Fruit fly (Drosophila melanogaster) whole organism, embryonic: ENCODE results near the gene Pp2C1.

Experiments used
- Ada2b ChIP-seq: fragments of 200-800 bp; sonication (Bioruptor generic); IDR thresholded peaks from 2 replicates; pipeline ENCODE4 v1.3.6; 2022; ENCODE audit warnings: missing biosample characterization, missing genetic modification characterization
- BEAF-32 ChIP-seq: fragments of 200-800 bp; sonication (Bioruptor generic); optimal IDR thresholded peaks from 3 replicates; lab custom pipeline; 2017; ENCODE audit warnings: missing biosample characterization, missing genetic modification characterization, mild to moderate bottlenecking, moderate library complexity, missing genetic modification reagents
- CG12155 ChIP-seq: fragments of 200-800 bp; sonication (Bioruptor generic); optimal IDR thresholded peaks from 3 replicates; lab custom pipeline; 2016; ENCODE audit warnings: missing biosample characterization, missing genetic modification characterization
- CG12391 ChIP-seq: fragments of 200-800 bp; sonication (Bioruptor generic); optimal IDR thresholded peaks from 3 replicates; lab custom pipeline; 2018; ENCODE audit warnings: missing biosample characterization, mild to moderate bottlenecking, missing genetic modification characterization, moderate library complexity
- CG13424 ChIP-seq: fragments of 200-800 bp; sonication (Bioruptor generic); optimal IDR thresholded peaks from 2 replicates; lab custom pipeline; 2019; ENCODE audit warnings: missing biosample characterization, mild to moderate bottlenecking, missing genetic modification characterization, moderate library complexity
- CG15514 ChIP-seq: fragments of 200-800 bp; sonication (Bioruptor generic); optimal IDR thresholded peaks from 3 replicates; lab custom pipeline; 2017; ENCODE audit warnings: missing biosample characterization, missing genetic modification characterization, mild to moderate bottlenecking, moderate library complexity, missing genetic modification reagents
- CG16813 ChIP-seq: fragments of 200-800 bp; sonication (Bioruptor generic); IDR thresholded peaks from 3 replicates; pipeline ENCODE4 v1.3.6; 2022; ENCODE audit warnings: missing biosample characterization, missing genetic modification characterization; ENCODE audit not compliant: partially characterized antibody
- CG17385 ChIP-seq: fragments of 200-800 bp; sonication (Bioruptor generic); optimal IDR thresholded peaks from 3 replicates; lab custom pipeline; 2018; ENCODE audit warnings: missing biosample characterization, mild to moderate bottlenecking, missing genetic modification characterization
- CG17802 ChIP-seq: fragments of 200-800 bp; sonication (Bioruptor generic); optimal IDR thresholded peaks from 2 replicates; lab custom pipeline; 2018; ENCODE audit warnings: missing biosample characterization, mild to moderate bottlenecking, missing genetic modification characterization, moderate library complexity
- CG18619 ChIP-seq: fragments of 200-800 bp; sonication (Bioruptor generic); optimal IDR thresholded peaks from 3 replicates; lab custom pipeline; 2017; ENCODE audit warnings: missing biosample characterization, mild to moderate bottlenecking, missing genetic modification characterization
- CG18764 ChIP-seq: fragments of 200-800 bp; sonication (Bioruptor generic); optimal IDR thresholded peaks from 3 replicates; lab custom pipeline; 2016; ENCODE audit warnings: missing biosample characterization, missing genetic modification characterization
- CG2129 ChIP-seq: fragments of 200-800 bp; sonication (Bioruptor generic); IDR thresholded peaks from 2 replicates; pipeline ENCODE4 v1.3.6; 2022; ENCODE audit warnings: missing biosample characterization, missing genetic modification characterization; ENCODE audit not compliant: partially characterized antibody
- CG42726 ChIP-seq: fragments of 200-800 bp; sonication (Bioruptor generic); IDR thresholded peaks from 2 replicates; pipeline ENCODE4 v1.3.6; 2022; ENCODE audit warnings: missing biosample characterization, missing genetic modification characterization; ENCODE audit not compliant: partially characterized antibody
- CG43689 ChIP-seq: fragments of 200-800 bp; sonication (Bioruptor generic); IDR thresholded peaks from 2 replicates; pipeline ENCODE4 v1.3.6; 2022; ENCODE audit warnings: missing biosample characterization, missing genetic modification characterization
- CG4707 ChIP-seq: fragments of 200-800 bp; sonication (Bioruptor generic); optimal IDR thresholded peaks from 2 replicates; lab custom pipeline; 2018; ENCODE audit warnings: missing biosample characterization, mild to moderate bottlenecking, missing genetic modification characterization, moderate library complexity
- CG5245 ChIP-seq: fragments of 200-800 bp; sonication (Bioruptor generic); optimal IDR thresholded peaks from 3 replicates; lab custom pipeline; 2016; ENCODE audit warnings: missing biosample characterization, missing genetic modification characterization
- CG7357 ChIP-seq: fragments of 200-800 bp; sonication (Bioruptor generic); IDR thresholded peaks from 3 replicates; pipeline ENCODE4 v1.3.6; 2022; ENCODE audit warnings: missing biosample characterization, missing genetic modification characterization
- CG8359 ChIP-seq: fragments of 200-800 bp; sonication (Bioruptor generic); optimal IDR thresholded peaks from 2 replicates; lab custom pipeline; 2017; ENCODE audit warnings: missing biosample characterization, mild to moderate bottlenecking, missing genetic modification characterization, borderline replicate concordance
- D ChIP-seq, 2 experiments: fragments of 200-800 bp in 1 of 2; fragments of >200 bp in 1 of 2; sonication (Bioruptor generic) in 1 of 2; optimal IDR thresholded peaks; 2 replicates in 1 of 2; 3 replicates in 1 of 2; lab custom pipeline; 2017; ENCODE audit warnings: mild to moderate bottlenecking in 1 of 2, missing biosample characterization in 1 of 2, missing genetic modification characterization in 1 of 2, missing genetic modification reagents in 1 of 2
- D19A ChIP-seq: fragments of 200-800 bp; optimal IDR thresholded peaks from 3 replicates; lab custom pipeline; 2019; ENCODE audit warnings: missing biosample characterization, mild to moderate bottlenecking, missing genetic modification characterization, moderate library complexity
- Doc3 ChIP-seq: fragments of 200-800 bp; sonication (Bioruptor generic); IDR thresholded peaks from 3 replicates; pipeline ENCODE4 v1.3.6; 2022; ENCODE audit warnings: missing biosample characterization, missing genetic modification characterization; ENCODE audit not compliant: partially characterized antibody
- Dref ChIP-seq: fragments of 200-800 bp; sonication (Bioruptor generic); IDR thresholded peaks from 2 replicates; pipeline ENCODE4 v1.3.6; 2022; ENCODE audit warnings: missing biosample characterization, missing genetic modification characterization
- E2f2 ChIP-seq: fragments of 200-800 bp; sonication (Bioruptor generic); IDR thresholded peaks from 2 replicates; pipeline ENCODE4 v1.3.6; 2022; ENCODE audit warnings: missing biosample characterization, missing genetic modification characterization
- Ets65A ChIP-seq: fragments of 200-800 bp; sonication (Bioruptor generic); peaks from one replicate; lab custom pipeline; 2016; ENCODE audit warnings: missing biosample characterization, missing genetic modification characterization
- H2.0 ChIP-seq: fragments of 200-800 bp; sonication (Bioruptor generic); IDR thresholded peaks from 2 replicates; pipeline ENCODE4 v1.3.6; 2022; ENCODE audit warnings: missing biosample characterization, missing genetic modification characterization
- Stat92E ChIP-seq, 3 experiments: fragments of >200 bp in 2 of 3; fragments of 200-800 bp in 1 of 3; sonication (Bioruptor generic) in 1 of 3; optimal IDR thresholded peaks; 2 replicates each; lab custom pipeline; 2017 to 2019; ENCODE audit warnings: missing biosample characterization in 3 of 3, missing genetic modification characterization in 3 of 3, mild to moderate bottlenecking in 1 of 3, moderate library complexity in 1 of 3
- Vsx1 ChIP-seq: fragments of 200-800 bp; sonication (Bioruptor generic); optimal IDR thresholded peaks from 2 replicates; lab custom pipeline; 2017; ENCODE audit warnings: missing biosample characterization, mild to moderate bottlenecking, missing genetic modification characterization, missing genetic modification reagents
- dpn ChIP-seq, 2 experiments: fragments of 200-800 bp; sonication (Bioruptor generic); optimal IDR thresholded peaks; 3 replicates each; lab custom pipeline; 2016; ENCODE audit warnings: missing biosample characterization in 2 of 2, missing genetic modification characterization in 2 of 2
- dysf ChIP-seq: fragments of 200-800 bp; sonication (Bioruptor generic); IDR thresholded peaks from 3 replicates; pipeline ENCODE4 v1.3.6; 2022; ENCODE audit warnings: missing biosample characterization, missing genetic modification characterization
- hkb ChIP-seq, 2 experiments: fragments of 200-800 bp in 1 of 2; fragments of >200 bp in 1 of 2; sonication (Bioruptor generic) in 1 of 2; IDR thresholded peaks in 1 of 2; optimal IDR thresholded peaks in 1 of 2; 2 replicates each; pipeline versions ENCODE4 v1.3.6 to Lab custom; 2017 to 2022; ENCODE audit warnings: missing biosample characterization in 1 of 2, missing genetic modification characterization in 1 of 2
- inv ChIP-seq: fragments of 200-800 bp; sonication (Bioruptor generic); IDR thresholded peaks from 2 replicates; pipeline ENCODE4 v1.3.6; 2022; ENCODE audit warnings: missing biosample characterization, missing genetic modification characterization; ENCODE audit not compliant: partially characterized antibody
- kah ChIP-seq: fragments of 200-800 bp; sonication (Bioruptor generic); optimal IDR thresholded peaks from 2 replicates; lab custom pipeline; 2018; ENCODE audit warnings: missing biosample characterization, mild to moderate bottlenecking, missing genetic modification characterization
- lilli ChIP-seq: fragments of 200-800 bp; sonication (Bioruptor generic); optimal IDR thresholded peaks from 3 replicates; lab custom pipeline; 2016; ENCODE audit warnings: missing biosample characterization, missing genetic modification characterization
- lmd ChIP-seq: fragments of 200-800 bp; sonication (Bioruptor generic); IDR thresholded peaks from 2 replicates; pipeline ENCODE4 v1.3.6; 2022; ENCODE audit warnings: missing biosample characterization, missing genetic modification characterization
- mld ChIP-seq: fragments of 200-800 bp; sonication (Bioruptor generic); IDR thresholded peaks from 3 replicates; pipeline ENCODE4 v1.3.6; 2022; ENCODE audit warnings: missing biosample characterization, missing genetic modification characterization; ENCODE audit not compliant: partially characterized antibody
- nerfin-1 ChIP-seq: fragments of 200-800 bp; sonication (Bioruptor generic); optimal IDR thresholded peaks from 3 replicates; lab custom pipeline; 2019; ENCODE audit warnings: missing biosample characterization, mild to moderate bottlenecking, missing genetic modification characterization, moderate library complexity
- nmo ChIP-seq: fragments of 200-800 bp; sonication (Bioruptor generic); optimal IDR thresholded peaks from 2 replicates; lab custom pipeline; 2018; ENCODE audit warnings: missing biosample characterization, mild to moderate bottlenecking, missing genetic modification characterization, moderate library complexity
- prd ChIP-seq, 3 experiments: fragments of >200 bp in 2 of 3; fragments of 200-800 bp in 1 of 3; sonication (Bioruptor generic) in 1 of 3; optimal IDR thresholded peaks in 2 of 3; IDR thresholded peaks in 1 of 3; 2 replicates in 2 of 3; 3 replicates in 1 of 3; pipeline versions ENCODE4 v1.3.6 to Lab custom; 2017 to 2022; ENCODE audit warnings: missing biosample characterization in 1 of 3, missing genetic modification characterization in 1 of 3
- sc ChIP-seq, 3 experiments: fragments of >200 bp in 2 of 3; fragments of 200-800 bp in 1 of 3; sonication (Bioruptor generic) in 1 of 3; optimal IDR thresholded peaks; 2 replicates in 2 of 3; 3 replicates in 1 of 3; lab custom pipeline; 2017; ENCODE audit warnings: mild to moderate bottlenecking in 1 of 3, missing biosample characterization in 1 of 3, missing genetic modification characterization in 1 of 3, missing genetic modification reagents in 1 of 3
- sens-2 ChIP-seq: fragments of 200-800 bp; sonication (Bioruptor generic); IDR thresholded peaks from 2 replicates; pipeline ENCODE4 v1.3.6; 2022; ENCODE audit warnings: missing biosample characterization, missing genetic modification characterization
- sqz ChIP-seq: fragments of 200-800 bp; sonication (Bioruptor generic); optimal IDR thresholded peaks from 3 replicates; lab custom pipeline; 2018; ENCODE audit warnings: missing biosample characterization, mild to moderate bottlenecking, missing genetic modification characterization
- tna ChIP-seq: fragments of 200-800 bp; sonication (Bioruptor generic); IDR thresholded peaks from 2 replicates; pipeline ENCODE4 v1.3.6; 2022; ENCODE audit warnings: missing biosample characterization, missing genetic modification characterization; ENCODE audit not compliant: partially characterized antibody
- tup ChIP-seq: fragments of 200-800 bp; sonication (Bioruptor generic); optimal IDR thresholded peaks from 2 replicates; lab custom pipeline; 2016; ENCODE audit warnings: missing biosample characterization, mild to moderate bottlenecking, missing genetic modification characterization, moderate library complexity
- twi ChIP-seq: fragments of 200-800 bp; optimal IDR thresholded peaks from 2 replicates; lab custom pipeline; 2019; ENCODE audit warnings: missing biosample characterization, mild to moderate bottlenecking, missing genetic modification characterization, moderate library complexity
- vvl ChIP-seq: fragments of 200-800 bp; sonication (Bioruptor generic); IDR thresholded peaks from 2 replicates; pipeline ENCODE4 v1.3.6; 2022; ENCODE audit warnings: missing biosample characterization, missing genetic modification characterization
- wdn ChIP-seq: fragments of 200-800 bp; sonication (Bioruptor generic); IDR thresholded peaks from 2 replicates; pipeline ENCODE4 v1.3.6; 2022; ENCODE audit warnings: missing biosample characterization, missing genetic modification characterization

Pp2C1 gene

DNA sequence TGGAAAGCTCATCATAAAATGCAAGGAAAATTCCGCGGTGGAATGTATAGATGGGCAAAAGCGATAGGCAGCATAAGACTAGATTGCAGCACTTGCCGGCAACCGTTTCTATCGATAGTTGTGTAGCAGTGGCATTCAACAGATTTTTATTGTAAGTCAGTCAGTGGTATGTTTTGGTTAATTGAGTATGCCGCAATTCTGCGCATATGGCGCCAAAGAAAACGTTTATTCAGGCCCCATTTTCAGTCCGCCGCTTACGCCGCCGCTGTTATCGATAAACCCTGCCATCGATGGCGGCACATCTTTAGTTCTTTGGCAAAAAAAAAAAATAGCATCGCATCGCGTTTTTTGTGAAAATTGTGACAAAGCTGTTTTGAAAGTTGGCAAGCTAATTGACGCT is 37.0 kb downstream of the Pp2C1 start, which contains the start of the genes Cbp80 and Torsin (continued):
- TF ChIP-seq CG13424 (no peak), tna (GFP tag; lab: Robert Waterston, UW) (peak; percentile 90), CG16813 (peak; percentile 90), CG42726 (GFP tag; lab: Robert Waterston, UW) (peak; percentile 33; the same call in 1 of the 2 replicates), D (optimal IDR thresholded peaks at IDR 0.05; lab: Kevin White, UChicago) (peak; percentile 19), D (GFP tag; optimal IDR thresholded peaks at IDR 0.05; lab: Kevin White, UChicago) (no peak), Ets65A (GFP tag; lab: Kevin White, UChicago) (peak; percentile 83), Vsx1 (GFP tag; lab: Kevin White, UChicago) (no peak), sqz (GFP tag; lab: Kevin White, UChicago) (peak; percentile 80), CG43689 (GFP tag; lab: Robert Waterston, UW) (no peak), dpn (GFP tag; optimal IDR thresholded peaks at IDR 0.05; lab: Kevin White, UChicago) (peak in 1 of 2 experiments; percentile 5), inv (GFP tag; lab: Robert Waterston, UW) (peak; percentile 80), lilli (GFP tag; lab: Kevin White, UChicago) (peak; percentile 30), CG17802 (tag; lab: Kevin White, UChicago) (peak; percentile 58), CG8359 (GFP tag; lab: Kevin White, UChicago) (no peak), wdn (GFP tag; lab: Robert Waterston, UW) (no peak), CG5245 (GFP tag; lab: Kevin White, UChicago) (no peak), sc (optimal IDR thresholded peaks at IDR 0.05; lab: Kevin White, UChicago) (no peak), sc (GFP tag; optimal IDR thresholded peaks at IDR 0.05; lab: Kevin White, UChicago) (no peak), CG15514 (peak; percentile 9), CG2129 (GFP tag; lab: Robert Waterston, UW) (peak; percentile 67), mld (GFP tag; lab: Robert Waterston, UW) (peak; percentile 81), twi (tag; lab: Kevin White, UChicago) (no peak), dysf (GFP tag; lab: Robert Waterston, UW) (no peak), vvl (GFP tag; lab: Robert Waterston, UW) (peak; percentile 21; the same call in 1 of the 2 replicates), lmd (GFP tag; lab: Robert Waterston, UW) (0 out of 2 replicates have a peak, but pooled peaks have one; percentile 20), CG12391 (tag; lab: Kevin White, UChicago) (peak; percentile 14), tup (GFP tag; lab: Kevin White, UChicago) (no peak), CG4707 (GFP tag; lab: Kevin White, UChicago) (no peak), BEAF-32 (peak; percentile 81), nerfin-1 (peak; percentile 68), nmo (peak; percentile 42), H2.0 (0 out of 2 replicates have a peak, but pooled peaks have one; percentile 16), sens-2 (GFP tag; lab: Robert Waterston, UW) (no peak), E2f2 (peak; percentile 54), Dref (GFP tag; lab: Robert Waterston, UW) (peak; percentile 73), hkb (optimal IDR thresholded peaks at IDR 0.05; lab: Kevin White, UChicago) (no peak), hkb (GFP tag; IDR thresholded peaks at IDR 0.05; lab: Robert Waterston, UW) (no peak; the same call in 1 of the 2 replicates), Ada2b (0 out of 2 replicates have a peak, but pooled peaks have one; percentile 9), CG18619 (no peak), prd (optimal IDR thresholded peaks at IDR 0.05; lab: Kevin White, UChicago) (no peak), prd (GFP tag; IDR thresholded peaks at IDR 0.05; lab: Robert Waterston, UW) (peak; percentile 34; the same call in 2 of the 3 replicates), kah (GFP tag; lab: Kevin White, UChicago) (no peak), CG18764 (GFP tag; lab: Kevin White, UChicago) (no peak), Doc3 (peak; percentile 91), Stat92E (GFP tag; optimal IDR thresholded peaks at IDR 0.05; lab: Kevin White, UChicago) (no peak), D19A (tag; lab: Kevin White, UChicago) (no peak), CG12155 (GFP tag; lab: Kevin White, UChicago) (no peak), CG7357 (GFP tag; lab: Robert Waterston, UW) (no peak), CG17385 (GFP tag; lab: Kevin White, UChicago) (no peak)
